Worm (Caenorhabditis elegans) whole organism, mixed stage, embryonic: ENCODE results near the gene K11G12.6.

ENCODE experiments used
- M03D4.4 ChIP-seq: sonication (generic microtip); optimal IDR thresholded peaks from 2 replicates; lab custom pipeline; 2017; ENCODE audit warnings: mild to moderate bottlenecking, missing genetic modification characterization, missing compliant biosample characterization
- bed-3 ChIP-seq: fragments of 200-800 bp; sonication (Bioruptor generic); optimal IDR thresholded peaks from 3 replicates; lab custom pipeline; 2018; ENCODE audit warnings: mild to moderate bottlenecking, missing genetic modification characterization, moderate library complexity, missing compliant biosample characterization
- blmp-1 ChIP-seq: fragments of 150-350 bp; optimal IDR thresholded peaks from 2 replicates; lab custom pipeline; 2014; ENCODE audit warnings: missing biosample characterization, missing genetic modification characterization
- ceh-39 ChIP-seq: fragments of 150-350 bp; optimal IDR thresholded peaks from 2 replicates; lab custom pipeline; 2014; ENCODE audit warnings: missing biosample characterization, missing genetic modification characterization
- ceh-43 ChIP-seq: fragments of 200-800 bp; sonication (Bioruptor generic); optimal IDR thresholded peaks from 2 replicates; lab custom pipeline; 2018; ENCODE audit warnings: mild to moderate bottlenecking, missing genetic modification characterization, moderate library complexity, missing compliant biosample characterization
- ces-1 ChIP-seq: fragments of 150-350 bp; optimal IDR thresholded peaks from 2 replicates; lab custom pipeline; 2014; ENCODE audit warnings: missing biosample characterization, missing genetic modification reagents, missing genetic modification characterization
- cnd-1 ChIP-seq: fragments of 200-800 bp; sonication (Bioruptor generic); optimal IDR thresholded peaks from 2 replicates; lab custom pipeline; 2018; ENCODE audit warnings: mild to moderate bottlenecking, missing genetic modification characterization, missing compliant biosample characterization
- drap-1 ChIP-seq: fragments of 200-800 bp; sonication (Bioruptor generic); optimal IDR thresholded peaks from 3 replicates; lab custom pipeline; 2018; ENCODE audit warnings: mild to moderate bottlenecking, missing genetic modification characterization, missing compliant biosample characterization
- elt-1 ChIP-seq: sonication (generic microtip); optimal IDR thresholded peaks from 2 replicates; lab custom pipeline; 2017; ENCODE audit warnings: missing genetic modification characterization, mild to moderate bottlenecking, missing compliant biosample characterization, antibody characterized with exemption, moderate library complexity, borderline replicate concordance; ENCODE audit not compliant: insufficient read depth
- elt-3 ChIP-seq: fragments of 150-350 bp; optimal IDR thresholded peaks from 2 replicates; lab custom pipeline; 2014; ENCODE audit warnings: missing biosample characterization, missing genetic modification characterization
- flh-1 ChIP-seq: fragments of 200-800 bp; sonication (Bioruptor generic); optimal IDR thresholded peaks from 2 replicates; lab custom pipeline; 2018; ENCODE audit warnings: mild to moderate bottlenecking, missing genetic modification characterization, moderate library complexity, missing compliant biosample characterization
- ham-2 ChIP-seq: fragments of 200-800 bp; sonication (Bioruptor generic); optimal IDR thresholded peaks from 2 replicates; lab custom pipeline; 2018; ENCODE audit warnings: mild to moderate bottlenecking, missing genetic modification characterization, missing compliant biosample characterization
- hlh-1 ChIP-seq: fragments of 150-350 bp; optimal IDR thresholded peaks from 2 replicates; lab custom pipeline; 2014; ENCODE audit warnings: missing biosample characterization, missing genetic modification reagents, missing genetic modification characterization
- lin-13 ChIP-seq: fragments of 150-350 bp; optimal IDR thresholded peaks from 2 replicates; lab custom pipeline; 2014; ENCODE audit warnings: missing biosample characterization, missing genetic modification characterization
- lin-32 ChIP-seq: fragments of 200-800 bp; sonication (Bioruptor generic); optimal IDR thresholded peaks from 2 replicates; lab custom pipeline; 2018; ENCODE audit warnings: mild to moderate bottlenecking, missing genetic modification characterization, missing compliant biosample characterization
- lsy-2 ChIP-seq: fragments of 150-350 bp; optimal IDR thresholded peaks from 2 replicates; lab custom pipeline; 2014; ENCODE audit warnings: missing biosample characterization, missing genetic modification characterization
- mab-5 ChIP-seq: fragments of 150-350 bp; optimal IDR thresholded peaks from 2 replicates; lab custom pipeline; 2014; ENCODE audit warnings: missing biosample characterization, missing genetic modification characterization
- mep-1 ChIP-seq: fragments of 150-350 bp; optimal IDR thresholded peaks from 2 replicates; lab custom pipeline; 2017; ENCODE audit warnings: missing biosample characterization, missing genetic modification reagents, missing genetic modification characterization, inconsistent platforms
- mls-2 ChIP-seq: sonication (generic microtip); optimal IDR thresholded peaks from 2 replicates; lab custom pipeline; 2016; ENCODE audit warnings: mild to moderate bottlenecking, missing genetic modification characterization, moderate library complexity, missing compliant biosample characterization
- nhr-12 ChIP-seq: fragments of 150-350 bp; optimal IDR thresholded peaks from 2 replicates; lab custom pipeline; 2014; ENCODE audit warnings: missing biosample characterization, missing genetic modification characterization
- nhr-237 ChIP-seq: fragments of 150-350 bp; optimal IDR thresholded peaks from 2 replicates; lab custom pipeline; 2014; ENCODE audit warnings: missing biosample characterization, missing genetic modification characterization
- nhr-28 ChIP-seq: fragments of 150-350 bp; optimal IDR thresholded peaks from 2 replicates; lab custom pipeline; 2014; ENCODE audit warnings: missing biosample characterization, missing genetic modification characterization
- nhr-76 ChIP-seq: sonication (generic microtip); optimal IDR thresholded peaks from 2 replicates; lab custom pipeline; 2017; ENCODE audit warnings: missing biosample characterization, missing genetic modification characterization
- pha-4 ChIP-seq: fragments of 150-350 bp; optimal IDR thresholded peaks from 2 replicates; lab custom pipeline; 2018; ENCODE audit warnings: missing biosample characterization, missing genetic modification reagents, missing genetic modification characterization
- sem-2 ChIP-seq: fragments of 200-800 bp; sonication (Bioruptor generic); optimal IDR thresholded peaks from 2 replicates; lab custom pipeline; 2018; ENCODE audit warnings: mild to moderate bottlenecking, missing genetic modification characterization, missing compliant biosample characterization
- snpc-4 ChIP-seq: fragments of 150-350 bp; optimal IDR thresholded peaks from 2 replicates; lab custom pipeline; 2014; ENCODE audit warnings: missing biosample characterization, missing genetic modification characterization
- sptf-1 ChIP-seq: sonication (generic microtip); optimal IDR thresholded peaks from 2 replicates; lab custom pipeline; 2017; ENCODE audit warnings: mild to moderate bottlenecking, missing genetic modification characterization, moderate library complexity, missing compliant biosample characterization
- unc-120 ChIP-seq: sonication (generic microtip); optimal IDR thresholded peaks from 2 replicates; lab custom pipeline; 2017; ENCODE audit warnings: missing genetic modification characterization, missing compliant biosample characterization; ENCODE audit not compliant: poor library complexity, severe bottlenecking
- unc-39 ChIP-seq: fragments of 150-350 bp; optimal IDR thresholded peaks from 2 replicates; lab custom pipeline; 2014; ENCODE audit warnings: missing biosample characterization, missing genetic modification characterization
- unc-62 ChIP-seq: fragments of 150-350 bp; optimal IDR thresholded peaks from 2 replicates; lab custom pipeline; 2014; ENCODE audit warnings: missing biosample characterization, missing genetic modification reagents, missing genetic modification characterization
- zip-8 ChIP-seq: fragments of 150-350 bp; optimal IDR thresholded peaks from 2 replicates; lab custom pipeline; 2014; ENCODE audit warnings: missing biosample characterization, missing genetic modification characterization
- ztf-11 ChIP-seq: fragments of 150-350 bp; optimal IDR thresholded peaks from 2 replicates; lab custom pipeline; 2014; ENCODE audit warnings: missing biosample characterization, missing genetic modification characterization

The K11G12.6 gene

ce11 chrX:6741532-6741931, 12.1 kb upstream of the K11G12.6 start:
- TF ChIP-seq sptf-1 (tag; lab: Kevin White, UChicago): no peak
- TF ChIP-seq ztf-11 (tag; lab: Kevin White, UChicago): no peak
- no peak for TF ChIP-seq nhr-12 (tag; lab: Kevin White, UChicago)
- TF ChIP-seq unc-62 (GFP tag; lab: Kevin White, UChicago): peak; percentile 52
- TF ChIP-seq ceh-43 (GFP tag; lab: Kevin White, UChicago): no peak
- no peak for TF ChIP-seq mep-1
- TF ChIP-seq lin-13: no peak

ce11 chrX:6740983-6741365, 11.5 kb upstream of the K11G12.6 start:
- TF ChIP-seq nhr-76 (tag; lab: Kevin White, UChicago) (no peak), drap-1 (GFP tag; lab: Kevin White, UChicago) (no peak), ham-2 (GFP tag; lab: Kevin White, UChicago) (no peak), lin-13 (no peak), blmp-1 (no peak), sptf-1 (tag; lab: Kevin White, UChicago) (no peak), mls-2 (tag; lab: Kevin White, UChicago) (no peak), ces-1 (GFP tag; lab: Kevin White, UChicago) (no peak), nhr-237 (tag; lab: Kevin White, UChicago) (no peak), zip-8 (tag; lab: Kevin White, UChicago) (no peak), lin-32 (GFP tag; lab: Kevin White, UChicago) (no peak), mab-5 (tag; lab: Kevin White, UChicago) (no peak), unc-62 (GFP tag; lab: Kevin White, UChicago) (no peak), unc-39 (tag; lab: Kevin White, UChicago) (no peak), ceh-39 (tag; lab: Kevin White, UChicago) (no peak)

- TF ChIP-seq flh-1 (GFP tag; lab: Kevin White, UChicago) (no peak), unc-62 (GFP tag; lab: Kevin White, UChicago) (no peak), lin-32 (GFP tag; lab: Kevin White, UChicago) (no peak), blmp-1 (no peak), lsy-2 (no peak), pha-4 (no peak), elt-1 (tag; lab: Kevin White, UChicago) (no peak)
Measured at ce11 chrX:6740282-6740982, 11.0 kb upstream of the K11G12.6 start.

- TF ChIP-seq ces-1 (GFP tag; lab: Kevin White, UChicago) (peak; percentile 70), cnd-1 (tag; lab: Kevin White, UChicago) (no peak)
Measured at ce11 chrX:6739034-6740008, 9.9 kb upstream of the K11G12.6 start.

- TF ChIP-seq sem-2 (GFP tag; lab: Kevin White, UChicago): no peak
- no peak for TF ChIP-seq zip-8 (tag; lab: Kevin White, UChicago)
Measured at ce11 chrX:6738535-6738934, 9.1 kb upstream of the K11G12.6 start.

ce11 chrX:6737329-6738008, 8.0 kb upstream of the K11G12.6 start:
- peak; percentile 69 for TF ChIP-seq unc-62 (GFP tag; lab: Kevin White, UChicago)
- peak; percentile 58 for TF ChIP-seq unc-120 (tag; lab: Kevin White, UChicago)
- peak; percentile 55 for TF ChIP-seq ces-1 (GFP tag; lab: Kevin White, UChicago)
- peak; percentile 14 for TF ChIP-seq lin-13
- TF ChIP-seq pha-4: peak; percentile 60
- peak; percentile 88 for TF ChIP-seq elt-1 (tag; lab: Kevin White, UChicago)
- TF ChIP-seq drap-1 (GFP tag; lab: Kevin White, UChicago): no peak
- TF ChIP-seq blmp-1: peak; percentile 37
- no peak for TF ChIP-seq nhr-28 (tag; lab: Kevin White, UChicago)
- TF ChIP-seq sem-2 (GFP tag; lab: Kevin White, UChicago): peak; percentile 22
- TF ChIP-seq mls-2 (tag; lab: Kevin White, UChicago): peak; percentile 18
- no peak for TF ChIP-seq ztf-11 (tag; lab: Kevin White, UChicago)
- peak; percentile 92 for TF ChIP-seq elt-3
- TF ChIP-seq cnd-1 (tag; lab: Kevin White, UChicago): no peak
- no peak for TF ChIP-seq nhr-12 (tag; lab: Kevin White, UChicago)
- TF ChIP-seq nhr-237 (tag; lab: Kevin White, UChicago): peak; percentile 38
- TF ChIP-seq hlh-1 (tag; lab: Kevin White, UChicago): peak; percentile 43
- TF ChIP-seq sptf-1 (tag; lab: Kevin White, UChicago): no peak
- peak; percentile 35 for TF ChIP-seq mep-1
- TF ChIP-seq lsy-2: no peak
- TF ChIP-seq lin-32 (GFP tag; lab: Kevin White, UChicago): no peak
- no peak for TF ChIP-seq bed-3 (GFP tag; lab: Kevin White, UChicago)
- no peak for TF ChIP-seq snpc-4
- no peak for TF ChIP-seq M03D4.4 (tag; lab: Kevin White, UChicago)
- no peak for TF ChIP-seq mab-5 (tag; lab: Kevin White, UChicago)
- TF ChIP-seq nhr-76 (tag; lab: Kevin White, UChicago): no peak
- peak; percentile 62 for TF ChIP-seq ham-2 (GFP tag; lab: Kevin White, UChicago)
